Fruit fly (Drosophila melanogaster) whole organism, embryonic: ENCODE results near the gene CG4004.
A peak's percentile ranks its signal among the peaks of the same experiment; 100 is the strongest.

Experiments
- Adf1 ChIP-seq: fragments of 200-800 bp; sonication (Bioruptor generic); IDR thresholded peaks from 2 replicates; pipeline ENCODE4 v1.3.6; 2022; ENCODE audit warnings: missing biosample characterization, missing genetic modification characterization
- Antp ChIP-seq: fragments of 200-800 bp; sonication (Bioruptor generic); optimal IDR thresholded peaks from 3 replicates; lab custom pipeline; 2016; ENCODE audit warnings: missing biosample characterization, missing genetic modification characterization
- CG10366 ChIP-seq: fragments of 200-800 bp; sonication (Bioruptor generic); IDR thresholded peaks from 2 replicates; pipeline ENCODE4 v1.3.6; 2022; ENCODE audit warnings: missing biosample characterization, missing genetic modification characterization
- CG11398 ChIP-seq: fragments of 200-800 bp; sonication (Bioruptor generic); optimal IDR thresholded peaks from 2 replicates; lab custom pipeline; 2016; ENCODE audit warnings: missing biosample characterization, missing genetic modification characterization
- CG11696 ChIP-seq: fragments of 200-800 bp; sonication (Bioruptor generic); IDR thresholded peaks from 2 replicates; pipeline ENCODE4 v1.3.6; 2022; ENCODE audit warnings: missing biosample characterization, missing genetic modification characterization
- CG13123 ChIP-seq: fragments of 200-800 bp; sonication (Bioruptor generic); optimal IDR thresholded peaks from 2 replicates; lab custom pipeline; 2016; ENCODE audit warnings: missing biosample characterization, missing genetic modification characterization
- CG13894 ChIP-seq: fragments of 200-800 bp; sonication (Bioruptor generic); optimal IDR thresholded peaks from 3 replicates; lab custom pipeline; 2018; ENCODE audit warnings: missing biosample characterization, mild to moderate bottlenecking, missing genetic modification characterization, moderate library complexity
- CG15601 ChIP-seq: fragments of 200-800 bp; sonication (Bioruptor generic); optimal IDR thresholded peaks from 3 replicates; lab custom pipeline; 2019; ENCODE audit warnings: missing biosample characterization, mild to moderate bottlenecking, missing genetic modification characterization, moderate library complexity
- CG1647 ChIP-seq: fragments of 200-800 bp; sonication (Bioruptor generic); optimal IDR thresholded peaks from 3 replicates; lab custom pipeline; 2016; ENCODE audit warnings: missing biosample characterization, missing genetic modification characterization
- CG17186 ChIP-seq: fragments of 200-800 bp; sonication (Bioruptor generic); optimal IDR thresholded peaks from 3 replicates; lab custom pipeline; 2017; ENCODE audit warnings: missing biosample characterization, missing genetic modification reagents, missing genetic modification characterization
- CG17912 ChIP-seq: fragments of 200-800 bp; sonication (Bioruptor generic); optimal IDR thresholded peaks from 2 replicates; lab custom pipeline; 2018; ENCODE audit warnings: missing biosample characterization, mild to moderate bottlenecking, missing genetic modification characterization
- CG18764 ChIP-seq: fragments of 200-800 bp; sonication (Bioruptor generic); optimal IDR thresholded peaks from 3 replicates; lab custom pipeline; 2016; ENCODE audit warnings: missing biosample characterization, missing genetic modification characterization
- CG2889 ChIP-seq: fragments of 200-800 bp; sonication (Bioruptor generic); IDR thresholded peaks from 3 replicates; pipeline ENCODE4 v1.3.6; 2022; ENCODE audit warnings: missing biosample characterization, missing genetic modification characterization
- CG30020 ChIP-seq: fragments of 200-800 bp; optimal IDR thresholded peaks from 2 replicates; lab custom pipeline; 2019; ENCODE audit warnings: missing biosample characterization, mild to moderate bottlenecking, missing genetic modification characterization, moderate library complexity
- CG32772 ChIP-seq: fragments of 200-800 bp; sonication (Bioruptor generic); IDR thresholded peaks from 2 replicates; pipeline ENCODE4 v1.3.6; 2022; ENCODE audit warnings: missing biosample characterization, missing genetic modification characterization
- CG3847 ChIP-seq: fragments of 200-800 bp; sonication (Bioruptor generic); IDR thresholded peaks from 2 replicates; pipeline ENCODE4 v1.3.6; 2022; ENCODE audit warnings: missing biosample characterization, missing genetic modification characterization
- CG6654 ChIP-seq: fragments of 200-800 bp; sonication (Bioruptor generic); optimal IDR thresholded peaks from 2 replicates; lab custom pipeline; 2017; ENCODE audit warnings: missing biosample characterization, mild to moderate bottlenecking, missing genetic modification characterization
- CG6689 ChIP-seq: fragments of 200-800 bp; sonication (Bioruptor generic); IDR thresholded peaks from 2 replicates; pipeline ENCODE4 v1.3.6; 2022; ENCODE audit warnings: missing biosample characterization, missing genetic modification characterization
- CG6854 ChIP-seq: fragments of 200-800 bp; sonication (Bioruptor generic); optimal IDR thresholded peaks from 3 replicates; lab custom pipeline; 2017; ENCODE audit warnings: missing biosample characterization, mild to moderate bottlenecking, missing genetic modification characterization
- CG7556 ChIP-seq: fragments of 200-800 bp; sonication (Bioruptor generic); optimal IDR thresholded peaks from 2 replicates; lab custom pipeline; 2017; ENCODE audit warnings: missing biosample characterization, mild to moderate bottlenecking, missing genetic modification characterization
- CG8089 ChIP-seq: fragments of 200-800 bp; sonication (Bioruptor generic); optimal IDR thresholded peaks from 3 replicates; lab custom pipeline; 2016; ENCODE audit warnings: missing biosample characterization, missing genetic modification characterization
- CG8281 ChIP-seq: fragments of 200-800 bp; sonication (Bioruptor generic); optimal IDR thresholded peaks from 2 replicates; lab custom pipeline; 2018; ENCODE audit warnings: missing biosample characterization, mild to moderate bottlenecking, missing genetic modification characterization, moderate library complexity
- CG9437 ChIP-seq: fragments of 200-800 bp; sonication (Bioruptor generic); optimal IDR thresholded peaks from 2 replicates; lab custom pipeline; 2018; ENCODE audit warnings: missing biosample characterization, mild to moderate bottlenecking, missing genetic modification characterization
- Chrac-16 ChIP-seq: fragments of 200-800 bp; sonication (Bioruptor generic); optimal IDR thresholded peaks from 3 replicates; lab custom pipeline; 2016; ENCODE audit warnings: missing biosample characterization, missing genetic modification characterization
- D19A ChIP-seq: fragments of 200-800 bp; optimal IDR thresholded peaks from 3 replicates; lab custom pipeline; 2019; ENCODE audit warnings: missing biosample characterization, mild to moderate bottlenecking, missing genetic modification characterization, moderate library complexity
- Dip2 ChIP-seq: fragments of 200-800 bp; sonication (Bioruptor generic); IDR thresholded peaks from 2 replicates; pipeline ENCODE4 v1.3.6; 2022; ENCODE audit warnings: missing biosample characterization, missing genetic modification characterization
- Drgx ChIP-seq: fragments of 200-800 bp; sonication (Bioruptor generic); IDR thresholded peaks from 2 replicates; pipeline ENCODE4 v1.3.6; 2022; ENCODE audit warnings: missing biosample characterization, missing genetic modification characterization
- Hand ChIP-seq: fragments of 200-800 bp; sonication (Bioruptor generic); optimal IDR thresholded peaks from 2 replicates; lab custom pipeline; 2017; ENCODE audit warnings: mild to moderate bottlenecking, missing biosample characterization, missing genetic modification reagents, missing genetic modification characterization
- Hey ChIP-seq: fragments of 200-800 bp; sonication (Bioruptor generic); optimal IDR thresholded peaks from 3 replicates; lab custom pipeline; 2018; ENCODE audit warnings: missing biosample characterization, mild to moderate bottlenecking, missing genetic modification characterization
- HmgZ ChIP-seq: fragments of 200-800 bp; sonication (Bioruptor generic); optimal IDR thresholded peaks from 2 replicates; lab custom pipeline; 2018; ENCODE audit warnings: missing biosample characterization, mild to moderate bottlenecking, missing genetic modification characterization
- Hr51 ChIP-seq, 2 experiments: fragments of 200-800 bp; sonication (Bioruptor generic); optimal IDR thresholded peaks; 2 replicates in 1 of 2; 3 replicates in 1 of 2; lab custom pipeline; 2016 to 2018; ENCODE audit warnings: missing biosample characterization in 2 of 2, missing genetic modification characterization in 2 of 2, mild to moderate bottlenecking in 1 of 2, moderate library complexity in 1 of 2
- Lpt ChIP-seq: fragments of >200 bp; optimal IDR thresholded peaks from 2 replicates; lab custom pipeline; 2018; ENCODE audit warnings: missing biosample characterization, missing genetic modification characterization
- Sox100B ChIP-seq: fragments of 200-800 bp; sonication (Bioruptor generic); optimal IDR thresholded peaks from 3 replicates; lab custom pipeline; 2018; ENCODE audit warnings: missing biosample characterization, mild to moderate bottlenecking, missing genetic modification characterization
- Sry-δ ChIP-seq: fragments of 200-800 bp; sonication (Bioruptor generic); optimal IDR thresholded peaks from 2 replicates; lab custom pipeline; 2016; ENCODE audit warnings: missing biosample characterization, missing genetic modification characterization
- Vsx1 ChIP-seq: fragments of 200-800 bp; sonication (Bioruptor generic); optimal IDR thresholded peaks from 2 replicates; lab custom pipeline; 2017; ENCODE audit warnings: missing biosample characterization, mild to moderate bottlenecking, missing genetic modification characterization, missing genetic modification reagents
- ac ChIP-seq: fragments of 200-800 bp; sonication (Bioruptor generic); optimal IDR thresholded peaks from 3 replicates; lab custom pipeline; 2017; ENCODE audit warnings: missing biosample characterization, mild to moderate bottlenecking, missing genetic modification characterization
- az2 ChIP-seq: fragments of 200-800 bp; sonication (Bioruptor generic); optimal IDR thresholded peaks from 3 replicates; lab custom pipeline; 2016; ENCODE audit warnings: missing biosample characterization, missing genetic modification characterization
- eve ChIP-seq, 2 experiments: fragments of >200 bp; optimal IDR thresholded peaks; 2 replicates each; lab custom pipeline; 2017; ENCODE audit warnings: missing biosample characterization in 2 of 2, missing genetic modification characterization in 2 of 2
- gce ChIP-seq: fragments of 200-800 bp; sonication (Bioruptor generic); IDR thresholded peaks from 3 replicates; pipeline ENCODE4 v1.3.6; 2022; ENCODE audit warnings: missing biosample characterization, missing genetic modification characterization
- grn ChIP-seq: fragments of 200-800 bp; sonication (Bioruptor generic); optimal IDR thresholded peaks from 3 replicates; lab custom pipeline; 2017; ENCODE audit warnings: missing biosample characterization, missing genetic modification characterization
- gsb ChIP-seq: fragments of 200-800 bp; sonication (Bioruptor generic); IDR thresholded peaks from 2 replicates; pipeline ENCODE4 v1.3.6; 2022; ENCODE audit warnings: missing biosample characterization, missing genetic modification characterization
- h ChIP-seq: fragments of >200 bp; optimal IDR thresholded peaks from 2 replicates; lab custom pipeline; 2017
- insv ChIP-seq, 2 experiments: fragments of 200-800 bp; sonication (Bioruptor generic); optimal IDR thresholded peaks; 3 replicates each; lab custom pipeline; 2016 to 2018; ENCODE audit warnings: missing biosample characterization in 2 of 2, missing genetic modification characterization in 2 of 2
- lilli ChIP-seq: fragments of 200-800 bp; sonication (Bioruptor generic); optimal IDR thresholded peaks from 3 replicates; lab custom pipeline; 2016; ENCODE audit warnings: missing biosample characterization, missing genetic modification characterization
- otp ChIP-seq: fragments of 200-800 bp; sonication (Bioruptor generic); IDR thresholded peaks from 3 replicates; pipeline ENCODE4, ENCODE4 v1.3.6; 2022; ENCODE audit warnings: missing biosample characterization, missing genetic modification characterization
- peb ChIP-seq: fragments of 200-800 bp; sonication (Bioruptor generic); IDR thresholded peaks from 2 replicates; pipeline ENCODE4 v1.3.6; 2022; ENCODE audit warnings: missing biosample characterization, missing genetic modification characterization
- pfk ChIP-seq: fragments of 200-800 bp; sonication (Bioruptor generic); optimal IDR thresholded peaks from 2 replicates; lab custom pipeline; 2018; ENCODE audit warnings: missing biosample characterization, mild to moderate bottlenecking, missing genetic modification characterization, moderate library complexity
- pum ChIP-seq: fragments of 200-800 bp; sonication (Bioruptor generic); optimal IDR thresholded peaks from 2 replicates; lab custom pipeline; 2016; ENCODE audit warnings: missing biosample characterization, missing genetic modification characterization
- salm ChIP-seq: fragments of 200-800 bp; sonication (Bioruptor generic); optimal IDR thresholded peaks from 2 replicates; lab custom pipeline; 2018; ENCODE audit warnings: missing biosample characterization, mild to moderate bottlenecking, missing genetic modification characterization
- scrt ChIP-seq: fragments of 200-800 bp; sonication (Bioruptor generic); optimal IDR thresholded peaks from 2 replicates; lab custom pipeline; 2018; ENCODE audit warnings: missing biosample characterization, mild to moderate bottlenecking, missing genetic modification characterization, moderate library complexity
- slbo ChIP-seq: fragments of 200-800 bp; sonication (Bioruptor generic); IDR thresholded peaks from 2 replicates; pipeline ENCODE4 v1.3.6; 2022; ENCODE audit warnings: missing biosample characterization, missing genetic modification characterization
- trh ChIP-seq: fragments of 200-800 bp; sonication (Bioruptor generic); optimal IDR thresholded peaks from 2 replicates; lab custom pipeline; 2016; ENCODE audit warnings: missing biosample characterization, missing genetic modification characterization

Gene CG4004

DNA sequence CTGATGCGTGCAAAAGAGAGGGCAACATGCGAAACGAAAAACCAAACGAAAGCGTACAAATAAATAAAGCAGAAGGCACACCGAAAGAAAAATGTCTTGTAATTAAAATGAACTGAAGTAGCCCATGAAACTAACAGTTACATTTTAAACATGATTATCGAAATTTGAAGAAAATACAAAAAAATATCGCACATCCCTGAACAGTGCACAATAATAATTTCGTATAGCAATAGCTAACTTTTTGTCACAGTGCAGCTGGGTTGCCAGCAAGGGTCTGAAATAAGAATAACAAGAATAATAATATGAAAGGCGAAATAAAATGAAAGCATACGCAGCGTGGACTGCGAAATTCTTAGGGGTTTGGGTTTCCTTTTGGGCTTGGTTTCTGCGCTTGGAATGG, 8.2 kb downstream of the CG4004 start (continued):
- TF ChIP-seq CG11398 (GFP tag; lab: Kevin White, UChicago) (peak; percentile 99), pfk (GFP tag; lab: Kevin White, UChicago) (no peak), CG8089 (GFP tag; lab: Kevin White, UChicago) (peak; percentile 99), CG13123 (GFP tag; lab: Kevin White, UChicago) (peak; percentile 99), CG13894 (tag; lab: Kevin White, UChicago) (peak; percentile 97), Sry-δ (GFP tag; lab: Kevin White, UChicago) (peak; percentile 84), HmgZ (tag; lab: Kevin White, UChicago) (peak; percentile 99), CG32772 (GFP tag; lab: Robert Waterston, UW) (peak; percentile 99), CG7556 (peak; percentile 99), peb (GFP tag; lab: Robert Waterston, UW) (peak; percentile 98), CG3847 (GFP tag; lab: Robert Waterston, UW) (peak; percentile 99), CG6654 (GFP tag; lab: Kevin White, UChicago) (peak; percentile 93), trh (GFP tag; lab: Kevin White, UChicago) (peak; percentile 99), Dip2 (GFP tag; lab: Robert Waterston, UW) (peak; percentile 72), salm (tag; lab: Kevin White, UChicago) (peak; percentile 97), Chrac-16 (GFP tag; lab: Kevin White, UChicago) (peak; percentile 99), CG1647 (peak; percentile 99), pum (GFP tag; lab: Kevin White, UChicago) (peak; percentile 99), Hand (GFP tag; lab: Kevin White, UChicago) (peak; percentile 98), Drgx (GFP tag; lab: Robert Waterston, UW) (peak; percentile 99), ac (GFP tag; lab: Kevin White, UChicago) (peak; percentile 96), grn (GFP tag; lab: Kevin White, UChicago) (peak; percentile 89), Sox100B (GFP tag; lab: Kevin White, UChicago) (peak; percentile 97), Adf1 (GFP tag; lab: Robert Waterston, UW) (peak; percentile 89), gsb (peak; percentile 98), CG2889 (peak; percentile 98), CG17912 (GFP tag; lab: Kevin White, UChicago) (no peak), h (lab: Kevin White, UChicago) (no peak), Vsx1 (GFP tag; lab: Kevin White, UChicago) (peak; percentile 96), eve (GFP tag; optimal IDR thresholded peaks at IDR 0.05; lab: Kevin White, UChicago) (peak; percentile 82 to 99), CG6689 (GFP tag; lab: Robert Waterston, UW) (peak; percentile 99), Lpt (GFP tag; lab: Kevin White, UChicago) (no peak), CG9437 (GFP tag; lab: Kevin White, UChicago) (peak; percentile 94), CG15601 (tag; lab: Kevin White, UChicago) (peak; percentile 73), slbo (GFP tag; lab: Robert Waterston, UW) (peak; percentile 100), CG6854 (GFP tag; lab: Kevin White, UChicago) (peak; percentile 99), CG8281 (tag; lab: Kevin White, UChicago) (peak; percentile 67), CG17186 (GFP tag; lab: Kevin White, UChicago) (peak; percentile 96), scrt (GFP tag; lab: Kevin White, UChicago) (peak; percentile 98), CG18764 (GFP tag; lab: Kevin White, UChicago) (peak; percentile 98), CG11696 (peak; percentile 95), lilli (GFP tag; lab: Kevin White, UChicago) (peak; percentile 98), CG30020 (peak; percentile 78), gce (GFP tag; lab: Robert Waterston, UW) (peak; percentile 98), D19A (tag; lab: Kevin White, UChicago) (peak; percentile 97), CG10366 (GFP tag; lab: Robert Waterston, UW) (peak; percentile 99), insv (GFP tag; optimal IDR thresholded peaks at IDR 0.05; lab: Kevin White, UChicago) (peak; percentile 69 to 73), otp (peak; percentile 99), Hr51 (GFP tag; optimal IDR thresholded peaks at IDR 0.05; lab: Kevin White, UChicago) (peak; percentile 99), az2 (GFP tag; lab: Kevin White, UChicago) (peak; percentile 99), Hey (tag; lab: Kevin White, UChicago) (peak; percentile 82), Antp (GFP tag; lab: Kevin White, UChicago) (peak; percentile 99)
